Fruit fly (Drosophila melanogaster) whole organism, prepupa: Measurements from ENCODE around the gene CG4983.

ENCODE experiments used
- CG6792 ChIP-seq: fragments of 200-800 bp; sonication (Bioruptor generic); optimal IDR thresholded peaks from 3 replicates; lab custom pipeline; 2016; ENCODE audit warnings: missing biosample characterization, missing genetic modification characterization
- CG9139 ChIP-seq: fragments of 200-800 bp; sonication (Bioruptor generic); optimal IDR thresholded peaks from 3 replicates; lab custom pipeline; 2017; ENCODE audit warnings: missing biosample characterization, mild to moderate bottlenecking, missing genetic modification characterization
- achi ChIP-seq: fragments of 200-800 bp; sonication (Bioruptor generic); optimal IDR thresholded peaks from 3 replicates; lab custom pipeline; 2016; ENCODE audit warnings: missing biosample characterization, missing genetic modification characterization

DNA sequence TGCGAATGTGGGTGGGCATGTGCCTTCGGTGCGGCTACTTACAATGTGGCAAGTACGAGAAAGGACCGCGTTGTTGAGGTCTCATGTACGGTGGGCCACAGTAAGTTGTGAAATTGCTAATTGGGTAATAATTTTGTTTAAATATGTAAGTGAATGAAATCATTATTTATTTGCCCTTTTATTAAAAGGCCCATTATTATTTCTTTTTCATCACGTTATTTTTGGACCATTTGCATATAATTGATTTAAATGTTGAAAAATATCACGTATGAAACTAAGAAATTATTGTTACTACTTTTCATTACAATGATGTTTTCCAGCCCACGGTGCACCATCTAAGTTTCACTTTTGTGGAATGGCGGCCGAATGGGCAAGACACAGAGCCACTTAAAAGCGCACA is 24.0 kb upstream of the CG4983 start:
- TF ChIP-seq achi (GFP tag; lab: Kevin White, UChicago) (no peak), CG9139 (GFP tag; lab: Kevin White, UChicago) (no peak), CG6792 (GFP tag; lab: Kevin White, UChicago) (no peak)
